Fruit fly (Drosophila melanogaster) whole organism, wandering third instar larva: Measurements from ENCODE around the gene CG42764.

ENCODE experiments used
- Abd-B ChIP-seq: fragments of >200 bp; optimal IDR thresholded peaks from 2 replicates; lab custom pipeline; 2017; ENCODE audit warnings: missing biosample characterization, missing genetic modification characterization
- CG32264 ChIP-seq: fragments of 200-800 bp; sonication (Bioruptor generic); optimal IDR thresholded peaks from 2 replicates; lab custom pipeline; 2016; ENCODE audit warnings: missing biosample characterization, missing genetic modification characterization
- CG9705 ChIP-seq: fragments of 200-800 bp; sonication (Bioruptor generic); optimal IDR thresholded peaks from 2 replicates; lab custom pipeline; 2018; ENCODE audit warnings: missing biosample characterization, mild to moderate bottlenecking, missing genetic modification characterization
- CrebA ChIP-seq: fragments of 200-800 bp; sonication (Bioruptor generic); optimal IDR thresholded peaks from 2 replicates; lab custom pipeline; 2016; ENCODE audit warnings: missing biosample characterization, mild to moderate bottlenecking, missing genetic modification characterization, borderline replicate concordance
- Dfd ChIP-seq: fragments of >200 bp; optimal IDR thresholded peaks from 2 replicates; lab custom pipeline; 2017; ENCODE audit warnings: missing biosample characterization, missing genetic modification characterization
- Dif ChIP-seq: fragments of 200-275, 200-300 bp; sonication (Bioruptor generic); optimal IDR thresholded peaks from 2 replicates; lab custom pipeline; 2018; ENCODE audit warnings: missing biosample characterization, missing genetic modification characterization; ENCODE audit not compliant: partially characterized antibody
- GATAd ChIP-seq: sonication (Bioruptor generic); optimal IDR thresholded peaks from 2 replicates; lab custom pipeline; 2016; ENCODE audit warnings: missing biosample characterization, missing genetic modification characterization
- HLH106 ChIP-seq: fragments of 200-800 bp; optimal IDR thresholded peaks from 3 replicates; lab custom pipeline; 2019; ENCODE audit warnings: missing biosample characterization, mild to moderate bottlenecking, missing genetic modification characterization, moderate library complexity
- Hnf4 ChIP-seq: fragments of 200-800 bp; sonication (Bioruptor generic); optimal IDR thresholded peaks from 2 replicates; lab custom pipeline; 2016; ENCODE audit warnings: missing biosample characterization, mild to moderate bottlenecking, missing genetic modification characterization
- Hr78 ChIP-seq: fragments of >200 bp; optimal IDR thresholded peaks from 2 replicates; lab custom pipeline; 2017; ENCODE audit warnings: missing biosample characterization, missing genetic modification characterization
- Hr83 ChIP-seq: fragments of 200-300 bp; sonication (Bioruptor generic); optimal IDR thresholded peaks from 2 replicates; lab custom pipeline; 2016; ENCODE audit warnings: missing biosample characterization, mild to moderate bottlenecking, missing genetic modification characterization, moderate library complexity; ENCODE audit not compliant: poor library complexity, severe bottlenecking
- Jra ChIP-seq: sonication (Bioruptor generic); optimal IDR thresholded peaks from 2 replicates; lab custom pipeline; 2016; ENCODE audit warnings: missing biosample characterization, missing genetic modification characterization
- Mio ChIP-seq: sonication (Bioruptor generic); optimal IDR thresholded peaks from 2 replicates; lab custom pipeline; 2016; ENCODE audit warnings: missing biosample characterization, missing genetic modification characterization
- Myc ChIP-seq: fragments of >200 bp; optimal IDR thresholded peaks from 2 replicates; lab custom pipeline; 2017
- N ChIP-seq: fragments of >200 bp; optimal IDR thresholded peaks from 2 replicates; lab custom pipeline; 2018; ENCODE audit warnings: missing biosample characterization, missing external identifiers, missing genetic modification characterization
- OdsH ChIP-seq: fragments of 200-800 bp; sonication (Bioruptor generic); optimal IDR thresholded peaks from 2 replicates; lab custom pipeline; 2016; ENCODE audit warnings: missing biosample characterization, mild to moderate bottlenecking, missing genetic modification characterization
- Rel ChIP-seq, 2 experiments: fragments of 200-800 bp; sonication (Bioruptor generic) in 1 of 2; optimal IDR thresholded peaks; 2 replicates in 1 of 2; 3 replicates in 1 of 2; lab custom pipeline; 2016 to 2019; ENCODE audit warnings: mild to moderate bottlenecking in 2 of 2, missing biosample characterization in 2 of 2, missing genetic modification characterization in 2 of 2, moderate library complexity in 1 of 2
- Sp1 ChIP-seq: fragments of 200-800 bp; sonication (Bioruptor generic); optimal IDR thresholded peaks from 3 replicates; lab custom pipeline; 2019; ENCODE audit warnings: missing biosample characterization, mild to moderate bottlenecking, missing genetic modification characterization, moderate library complexity
- Vsx2 ChIP-seq: fragments of 200-300, 225-300 bp; sonication (Bioruptor generic); optimal IDR thresholded peaks from 2 replicates; lab custom pipeline; 2018; ENCODE audit warnings: missing biosample characterization, missing genetic modification characterization; ENCODE audit not compliant: partially characterized antibody
- br ChIP-seq: fragments of 200-800 bp; sonication (Bioruptor generic); optimal IDR thresholded peaks from 2 replicates; lab custom pipeline; 2016; ENCODE audit warnings: missing biosample characterization, missing genetic modification characterization
- brk ChIP-seq: fragments of 200-800 bp; sonication (Bioruptor generic); optimal IDR thresholded peaks from 2 replicates; lab custom pipeline; 2016; ENCODE audit warnings: missing biosample characterization, mild to moderate bottlenecking, missing genetic modification characterization
- dl ChIP-seq, 2 experiments: fragments of 175-275, 200-275 bp in 1 of 2; fragments of 200-275 bp in 1 of 2; sonication (Bioruptor generic); optimal IDR thresholded peaks; lab custom pipeline; 2018; ENCODE audit warnings: mild to moderate bottlenecking in 2 of 2, missing biosample characterization in 2 of 2, missing genetic modification characterization in 2 of 2, moderate library complexity in 2 of 2; ENCODE audit not compliant: partially characterized antibody in 2 of 2, insufficient read depth in 1 of 2
- dmrt93B ChIP-seq: fragments of 200-800 bp; sonication (Bioruptor generic); optimal IDR thresholded peaks from 2 replicates; lab custom pipeline; 2018; ENCODE audit warnings: missing biosample characterization, mild to moderate bottlenecking, missing genetic modification characterization
- dsf ChIP-seq: sonication (Bioruptor generic); optimal IDR thresholded peaks from 2 replicates; lab custom pipeline; 2016; ENCODE audit warnings: missing biosample characterization, missing genetic modification characterization, borderline replicate concordance
- ey ChIP-seq: fragments of 200-800 bp; sonication (Bioruptor generic); optimal IDR thresholded peaks from 2 replicates; lab custom pipeline; 2016; ENCODE audit warnings: missing biosample characterization, missing genetic modification characterization
- foxo ChIP-seq, 2 experiments: fragments of 200-800 bp; sonication (Bioruptor generic); optimal IDR thresholded peaks; 2 replicates in 1 of 2; 3 replicates in 1 of 2; lab custom pipeline; 2016 to 2017; ENCODE audit warnings: missing biosample characterization in 2 of 2, missing genetic modification characterization in 2 of 2
- fru ChIP-seq: fragments of 200-800 bp; sonication (Bioruptor generic); optimal IDR thresholded peaks from 3 replicates; lab custom pipeline; 2016; ENCODE audit warnings: missing biosample characterization, mild to moderate bottlenecking, missing genetic modification characterization
- h ChIP-seq: fragments of 200-800 bp; sonication (Bioruptor generic); optimal IDR thresholded peaks from 3 replicates; lab custom pipeline; 2016; ENCODE audit warnings: missing biosample characterization, mild to moderate bottlenecking, missing genetic modification characterization
- jim ChIP-seq: fragments of 175-275, 200-325 bp; sonication (Bioruptor generic); optimal IDR thresholded peaks from 2 replicates; lab custom pipeline; 2016; ENCODE audit warnings: missing biosample characterization, mild to moderate bottlenecking, missing genetic modification characterization
- lola ChIP-seq: fragments of >200 bp; optimal IDR thresholded peaks from 2 replicates; lab custom pipeline; 2017; ENCODE audit warnings: missing biosample characterization, missing genetic modification characterization
- pan ChIP-seq: fragments of >200 bp; optimal IDR thresholded peaks from 2 replicates; lab custom pipeline; 2017
- psq ChIP-seq: fragments of 200-800 bp; sonication (Bioruptor generic); optimal IDR thresholded peaks from 3 replicates; lab custom pipeline; 2017; ENCODE audit warnings: missing biosample characterization, mild to moderate bottlenecking, missing genetic modification characterization, moderate library complexity
- rgr ChIP-seq: fragments of 200-800 bp; sonication (Bioruptor generic); optimal IDR thresholded peaks from 3 replicates; lab custom pipeline; 2016; ENCODE audit warnings: missing biosample characterization, mild to moderate bottlenecking, missing genetic modification characterization
- sage ChIP-seq: fragments of 200-800 bp; sonication (Bioruptor generic); optimal IDR thresholded peaks from 2 replicates; lab custom pipeline; 2016; ENCODE audit warnings: missing biosample characterization, mild to moderate bottlenecking, missing genetic modification characterization
- sv ChIP-seq: fragments of 200-800 bp; sonication (Bioruptor generic); optimal IDR thresholded peaks from 3 replicates; lab custom pipeline; 2016; ENCODE audit warnings: missing biosample characterization, missing genetic modification characterization
- tai ChIP-seq: sonication (Bioruptor generic); optimal IDR thresholded peaks from 2 replicates; lab custom pipeline; 2016; ENCODE audit warnings: missing biosample characterization, missing genetic modification characterization
- usp ChIP-seq: fragments of >200 bp; optimal IDR thresholded peaks from 2 replicates; lab custom pipeline; 2017; ENCODE audit warnings: missing biosample characterization, missing genetic modification characterization
- woc ChIP-seq: sonication (Bioruptor generic); optimal IDR thresholded peaks from 2 replicates; lab custom pipeline; 2016; ENCODE audit warnings: missing biosample characterization, mild to moderate bottlenecking, missing genetic modification characterization

CG42764 gene

DNA sequence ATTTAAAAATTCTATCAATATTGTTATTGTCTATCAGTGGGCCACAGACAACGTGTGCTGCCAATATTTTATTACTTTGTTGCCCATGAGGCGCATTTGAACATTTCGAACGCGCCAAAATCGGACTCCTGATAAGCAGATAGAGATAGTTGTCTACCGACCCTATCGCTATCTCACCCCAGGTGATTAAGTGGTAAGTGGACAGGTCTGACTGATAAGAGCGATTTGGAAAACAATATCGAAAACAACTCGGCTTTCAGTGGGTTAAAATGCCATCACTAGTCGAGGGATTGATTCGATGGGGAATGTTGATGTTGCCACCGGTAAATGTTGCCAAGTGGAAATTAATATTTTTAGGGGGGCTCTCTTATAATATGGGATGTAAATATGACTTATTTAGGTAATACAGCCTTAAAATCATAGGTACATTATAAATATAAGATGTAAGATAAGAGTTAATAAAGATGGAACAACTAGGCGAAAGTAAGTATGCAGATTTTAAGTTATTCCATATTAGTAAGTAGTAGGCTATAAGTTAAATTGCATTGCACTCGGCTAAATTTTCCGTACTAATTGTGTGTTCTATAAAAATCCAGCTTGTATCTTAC, 25.8 kb upstream of the CG42764 start, which contains the start of gene ND-39:
TSS of gene ND-39 (plus strand) at position 558 of the 608 bp plus-strand sequence.
- TF ChIP-seq Myc (no peak), h (GFP tag; lab: Kevin White, UChicago) (peak; percentile 17)

DNA sequence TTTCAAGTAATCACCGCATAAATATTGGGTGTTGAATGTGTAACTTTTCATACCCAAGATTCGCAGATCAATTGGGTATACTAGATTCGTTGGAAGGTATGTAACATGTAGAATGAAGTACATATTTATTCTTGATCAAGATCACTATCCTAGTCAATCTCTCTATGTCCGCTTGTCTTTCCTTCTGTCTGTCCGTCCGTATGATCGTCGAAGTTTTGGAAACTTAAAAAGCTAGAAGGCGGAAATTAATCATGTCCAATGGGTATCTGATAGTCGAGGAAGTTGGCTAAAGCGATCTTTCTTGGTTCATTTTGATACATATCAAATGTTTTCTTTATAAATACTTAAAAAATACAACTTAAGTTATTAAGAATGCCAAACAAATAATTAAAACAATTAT, 21.8 kb upstream of the CG42764 start:
- TF ChIP-seq jim: no peak
- no peak for TF ChIP-seq usp (GFP tag; lab: Kevin White, UChicago)
- no peak for TF ChIP-seq foxo (GFP tag; optimal IDR thresholded peaks at IDR 0.05; lab: Kevin White, UChicago)
- TF ChIP-seq psq (GFP tag; lab: Kevin White, UChicago): no peak
- TF ChIP-seq sage (GFP tag; lab: Kevin White, UChicago): no peak
- TF ChIP-seq fru (GFP tag; lab: Kevin White, UChicago): no peak

DNA sequence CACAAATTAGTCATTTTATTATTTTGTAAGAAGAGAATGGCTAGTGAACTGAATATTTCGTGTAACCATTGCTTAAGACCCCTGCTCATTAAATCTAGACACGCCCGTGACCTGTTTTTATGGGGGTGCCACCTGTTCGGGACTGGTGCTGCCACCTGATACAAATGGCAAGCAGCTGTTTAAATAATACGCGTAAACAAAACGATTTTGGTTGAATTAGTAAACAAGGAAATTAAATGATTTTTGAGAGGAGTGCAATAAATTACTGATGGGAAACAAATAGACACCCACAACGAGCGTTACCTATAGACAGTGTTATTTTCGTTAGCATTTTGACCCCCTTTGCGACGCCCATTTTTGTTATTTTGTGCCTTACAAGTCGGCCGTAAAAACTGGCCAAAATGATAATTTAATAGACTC, 9.0 kb upstream of the CG42764 start:
- TF ChIP-seq dmrt93B (GFP tag; lab: Kevin White, UChicago) (peak; percentile 68), tai (GFP tag; lab: Kevin White, UChicago) (peak; percentile 92), Dif (GFP tag; lab: Kevin White, UChicago) (no peak), dl (GFP tag; optimal IDR thresholded peaks at IDR 0.05; lab: Kevin White, UChicago; ENCODE audit: insufficient read depth in 1 of 2, partially characterized antibody in 2 of 2) (no peak), CG32264 (peak; percentile 67), GATAd (GFP tag; lab: Kevin White, UChicago) (peak; percentile 82), Dfd (GFP tag; lab: Kevin White, UChicago) (no peak), dsf (peak; percentile 53), Jra (GFP tag; lab: Kevin White, UChicago) (peak; percentile 83), Hnf4 (GFP tag; lab: Kevin White, UChicago) (peak; percentile 93), usp (GFP tag; lab: Kevin White, UChicago) (no peak), HLH106 (tag; lab: Kevin White, UChicago) (peak; percentile 86), fru (GFP tag; lab: Kevin White, UChicago) (peak; percentile 83), br (GFP tag; lab: Kevin White, UChicago) (peak; percentile 86), sv (GFP tag; lab: Kevin White, UChicago) (peak; percentile 84), Hr78 (GFP tag; lab: Kevin White, UChicago) (no peak), Abd-B (no peak), Rel (GFP tag; optimal IDR thresholded peaks at IDR 0.05; lab: Kevin White, UChicago) (peak; percentile 19), Rel (tag; optimal IDR thresholded peaks at IDR 0.05; lab: Kevin White, UChicago) (peak; percentile 75), woc (GFP tag; lab: Kevin White, UChicago) (peak; percentile 82), sage (GFP tag; lab: Kevin White, UChicago) (peak; percentile 71), foxo (GFP tag; optimal IDR thresholded peaks at IDR 0.05; lab: Kevin White, UChicago) (peak; percentile 54 to 96), lola (GFP tag; lab: Kevin White, UChicago) (no peak), rgr (GFP tag; lab: Kevin White, UChicago) (peak; percentile 92), brk (GFP tag; lab: Kevin White, UChicago) (peak; percentile 88), CrebA (no peak), Myc (no peak), OdsH (GFP tag; lab: Kevin White, UChicago) (peak; percentile 88), Hr83 (GFP tag; lab: Kevin White, UChicago) (peak; percentile 99), Sp1 (GFP tag; lab: Kevin White, UChicago) (peak; percentile 87), pan (lab: Kevin White, UChicago) (no peak), Mio (peak; percentile 2), CG9705 (GFP tag; lab: Kevin White, UChicago) (peak; percentile 76), N (GFP tag; lab: Kevin White, UChicago) (no peak), Vsx2 (GFP tag; lab: Kevin White, UChicago) (no peak), h (GFP tag; lab: Kevin White, UChicago) (peak; percentile 91), ey (peak; percentile 85), psq (GFP tag; lab: Kevin White, UChicago) (peak; percentile 86), jim (peak; percentile 56)
